Worm (Caenorhabditis elegans): ENCODE data around the gene fbxb-55.

DNA sequence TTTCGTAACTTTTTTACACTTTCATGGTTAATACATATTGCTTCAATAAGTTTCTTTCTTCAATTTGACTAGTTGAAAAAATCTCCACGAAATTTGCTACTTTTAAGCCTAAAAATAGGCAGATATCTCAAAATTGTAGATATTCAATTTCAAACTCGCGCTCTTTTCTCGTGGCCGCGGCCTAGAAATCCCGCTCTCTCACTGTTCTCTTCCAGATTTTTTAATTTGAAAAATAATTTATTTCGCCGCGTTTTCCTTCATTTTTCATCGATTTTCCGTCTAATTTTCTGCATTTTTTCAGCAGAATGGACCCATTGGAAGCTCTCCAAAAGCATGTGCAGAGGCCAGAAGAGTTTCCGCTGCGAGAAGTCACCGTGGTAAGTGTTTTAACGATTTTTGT, 26.3 kb upstream of the fbxb-55 start, which contains the start of gene cdc-73:
- TF ChIP-seq unc-62 (GFP tag; optimal IDR thresholded peaks at IDR 0.05) (no peak), lin-13 (tag; optimal IDR thresholded peaks at IDR 0.05) (no peak)
